Worm (Caenorhabditis elegans) whole organism, midembryonic: Measurements from ENCODE around the gene nlp-101.

ENCODE experiments used
- cog-1 ChIP-seq: sonication (generic microtip); optimal IDR thresholded peaks from 2 replicates; lab custom pipeline; 2016; ENCODE audit warnings: missing genetic modification characterization, missing compliant biosample characterization
- flt-1 ChIP-seq: fragments of 200-800 bp; sonication (Bioruptor generic); IDR thresholded peaks from 2 replicates; pipeline ENCODE4 v1.3.6; 2022; ENCODE audit warnings: missing genetic modification characterization, missing compliant biosample characterization
- med-1 ChIP-seq: sonication (generic microtip); optimal IDR thresholded peaks from 2 replicates; lab custom pipeline; 2017; ENCODE audit warnings: missing genetic modification characterization, mild to moderate bottlenecking, missing compliant biosample characterization, antibody characterized with exemption, missing genetic modification reagents; ENCODE audit not compliant: insufficient read depth
- tab-1 ChIP-seq: fragments of 200-800 bp; sonication (Bioruptor generic); IDR thresholded peaks from 2 replicates; pipeline ENCODE4 v1.3.6; 2022; ENCODE audit warnings: missing genetic modification characterization, missing compliant biosample characterization

- TF ChIP-seq flt-1 (GFP tag; lab: Robert Waterston, UW) (no peak), cog-1 (tag; lab: Kevin White, UChicago) (no peak), tab-1 (GFP tag; lab: Robert Waterston, UW) (no peak), med-1 (GFP tag; lab: Kevin White, UChicago) (no peak)
These were observed 27.7 kb upstream of the nlp-101 start for ce11 chrX:7810991-7811390.
